Fruit fly (Drosophila melanogaster): Measurements from ENCODE around the gene ctp.

DNA sequence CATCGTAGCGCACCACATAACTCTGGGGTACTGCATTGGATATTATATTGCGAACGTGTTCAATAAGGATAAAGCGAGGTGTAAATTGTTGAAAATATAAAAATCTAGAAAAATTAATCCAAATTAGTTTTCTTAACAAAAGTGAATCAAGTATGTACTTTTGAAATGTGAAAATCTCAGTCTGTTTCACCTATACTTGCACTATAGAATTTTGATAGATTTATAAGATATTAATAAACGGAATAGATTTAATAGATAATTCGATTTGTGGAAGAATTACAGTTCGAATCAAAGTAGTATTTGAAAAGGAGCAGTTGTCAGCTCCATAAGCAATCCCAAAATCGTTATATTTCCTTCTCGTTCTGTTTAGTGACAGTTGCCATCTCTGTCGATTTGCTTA lies 17.4 kb downstream of the ctp start, which contains the start of gene CG7024:
- TF ChIP-seq sv (GFP tag; optimal IDR thresholded peaks at IDR 0.05) (no peak), usp (GFP tag; optimal IDR thresholded peaks at IDR 0.05) (no peak), psq (GFP tag; optimal IDR thresholded peaks at IDR 0.05) (no peak), dmrt93B (GFP tag; optimal IDR thresholded peaks at IDR 0.05) (no peak), jim (GFP tag; optimal IDR thresholded peaks at IDR 0.05) (no peak), sage (GFP tag; optimal IDR thresholded peaks at IDR 0.05) (no peak), Mio (GFP tag; optimal IDR thresholded peaks at IDR 0.05) (no peak), dsf (GFP tag; optimal IDR thresholded peaks at IDR 0.05; ENCODE audit: borderline replicate concordance) (no peak), GATAd (GFP tag; optimal IDR thresholded peaks at IDR 0.05) (no peak)
